Worm (Caenorhabditis elegans): ENCODE data around the gene C49H3.12.

The C49H3.12 gene

DNA sequence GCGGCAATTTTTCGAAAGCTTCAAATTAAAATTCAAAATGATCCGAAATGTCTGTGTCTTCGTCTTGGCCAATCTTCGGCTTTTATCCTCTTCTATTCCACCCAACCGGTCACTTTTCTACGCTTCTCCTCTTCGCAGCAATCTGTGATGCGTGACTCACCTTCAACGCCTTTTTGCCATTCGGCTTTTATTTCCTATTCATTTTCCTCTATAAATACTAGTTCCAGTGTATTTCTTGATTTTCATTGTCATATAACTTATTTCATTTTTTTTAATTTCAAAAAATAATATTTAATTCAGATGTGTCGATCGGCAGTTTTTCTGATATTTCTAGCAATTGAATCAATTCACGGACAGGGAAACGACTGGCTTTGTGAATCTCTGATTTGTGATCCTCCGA lies 7.0 kb downstream of the C49H3.12 start, which contains the start of gene C49H3.16:
Gene C49H3.16, plus strand, starts transcription at position 301 of the 400 bp plus-strand sequence.
- TF ChIP-seq nhr-129 (tag; optimal IDR thresholded peaks at IDR 0.05) (no peak), mbf-1 (tag; optimal IDR thresholded peaks at IDR 0.05) (no peak), ztf-4 (tag; optimal IDR thresholded peaks at IDR 0.05) (no peak), nhr-11 (tag; optimal IDR thresholded peaks at IDR 0.05) (no peak), unc-39 (tag; optimal IDR thresholded peaks at IDR 0.05) (no peak), snpc-4 (tag; optimal IDR thresholded peaks at IDR 0.05) (no peak), ama-1 (optimal IDR thresholded peaks at IDR 0.05) (no peak), sem-4 (tag; optimal IDR thresholded peaks at IDR 0.05) (no peak), lin-39 (tag; optimal IDR thresholded peaks at IDR 0.05) (no peak), mab-5 (tag; optimal IDR thresholded peaks at IDR 0.05) (no peak), fos-1 (tag; optimal IDR thresholded peaks at IDR 0.05) (no peak), nhr-237 (tag; optimal IDR thresholded peaks at IDR 0.05) (no peak), elt-3 (tag; optimal IDR thresholded peaks at IDR 0.05) (no peak)

DNA sequence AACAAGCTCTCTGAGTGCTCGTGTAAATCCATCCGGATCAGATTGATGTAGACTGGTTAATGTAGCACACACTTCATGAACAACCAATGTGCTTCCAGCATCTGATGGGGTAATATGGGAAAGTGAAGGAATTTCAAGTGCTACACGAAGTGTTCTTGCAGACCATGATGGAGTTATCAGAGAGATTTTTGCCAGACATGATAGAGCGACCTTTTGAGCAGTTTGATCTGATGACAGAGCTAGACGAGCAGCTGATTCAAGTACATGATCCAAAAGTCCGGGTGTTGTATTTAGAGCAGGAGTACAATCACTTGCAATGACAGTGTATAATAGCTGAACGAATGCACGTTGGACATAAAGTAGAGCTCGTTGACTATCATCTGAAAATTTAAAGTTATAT lies 9.2 kb downstream of the C49H3.12 start:
- TF ChIP-seq nhr-129 (tag; optimal IDR thresholded peaks at IDR 0.05), result no peak
- no peak for TF ChIP-seq mdl-1 (tag; optimal IDR thresholded peaks at IDR 0.05)
- TF ChIP-seq lsy-2 (tag; optimal IDR thresholded peaks at IDR 0.05), result no peak
- no peak for TF ChIP-seq skn-1 (tag; optimal IDR thresholded peaks at IDR 0.05)
- TF ChIP-seq ceh-16 (tag; optimal IDR thresholded peaks at IDR 0.05), result no peak
- TF ChIP-seq lin-39 (tag; optimal IDR thresholded peaks at IDR 0.05), result no peak
- TF ChIP-seq elt-3 (tag; optimal IDR thresholded peaks at IDR 0.05), result no peak
- no peak for TF ChIP-seq R02D3.7 (tag; optimal IDR thresholded peaks at IDR 0.05)
- TF ChIP-seq Y55F3AM.14 (GFP tag; optimal IDR thresholded peaks at IDR 0.05), result no peak
- no peak for TF ChIP-seq lin-11 (tag; optimal IDR thresholded peaks at IDR 0.05)
- no peak for TF ChIP-seq dmd-4 (tag; optimal IDR thresholded peaks at IDR 0.05)
- no peak for TF ChIP-seq lin-13 (GFP tag; optimal IDR thresholded peaks at IDR 0.05)
- TF ChIP-seq mab-5 (tag; optimal IDR thresholded peaks at IDR 0.05), result no peak
- TF ChIP-seq aly-2 (tag; optimal IDR thresholded peaks at IDR 0.05), result no peak
- no peak for TF ChIP-seq ama-1 (optimal IDR thresholded peaks at IDR 0.05)

DNA sequence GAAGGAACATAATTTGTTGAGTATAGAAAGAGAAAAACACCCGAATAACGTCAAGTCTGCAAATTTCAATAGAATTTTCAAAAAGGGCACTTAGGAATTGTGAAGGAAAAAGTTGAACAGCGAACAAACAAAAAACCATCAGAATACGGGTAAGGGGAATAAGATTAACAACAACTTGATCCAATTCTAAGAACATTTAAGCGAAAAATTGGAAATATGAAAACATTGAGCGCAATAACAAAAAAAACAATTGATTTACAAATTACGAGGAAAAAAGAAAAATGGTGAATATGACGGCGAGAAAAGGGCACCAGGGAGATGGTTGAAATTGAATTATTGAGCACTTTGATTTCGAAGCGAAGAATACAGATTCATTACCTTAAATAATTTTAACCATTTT lies 10.2 kb downstream of the C49H3.12 start:
- TF ChIP-seq fos-1 (tag; optimal IDR thresholded peaks at IDR 0.05) (no peak), nhr-25 (tag; optimal IDR thresholded peaks at IDR 0.05) (no peak), lsy-2 (tag; optimal IDR thresholded peaks at IDR 0.05) (no peak), gmeb-1 (tag; optimal IDR thresholded peaks at IDR 0.05) (no peak), ceh-82 (tag; optimal IDR thresholded peaks at IDR 0.05) (no peak), elt-1 (tag; optimal IDR thresholded peaks at IDR 0.05) (no peak), nhr-237 (tag; optimal IDR thresholded peaks at IDR 0.05) (no peak), sma-3 (GFP tag; optimal IDR thresholded peaks at IDR 0.05) (no peak), unc-39 (tag; optimal IDR thresholded peaks at IDR 0.05) (no peak), R02D3.7 (tag; optimal IDR thresholded peaks at IDR 0.05) (no peak), nhr-6 (tag; optimal IDR thresholded peaks at IDR 0.05) (no peak), nhr-21 (tag; optimal IDR thresholded peaks at IDR 0.05) (no peak), F13H6.1 (tag; optimal IDR thresholded peaks at IDR 0.05) (no peak), lin-39 (tag; optimal IDR thresholded peaks at IDR 0.05) (no peak), ceh-16 (tag; optimal IDR thresholded peaks at IDR 0.05) (no peak), nhr-10 (tag; optimal IDR thresholded peaks at IDR 0.05) (no peak)

DNA sequence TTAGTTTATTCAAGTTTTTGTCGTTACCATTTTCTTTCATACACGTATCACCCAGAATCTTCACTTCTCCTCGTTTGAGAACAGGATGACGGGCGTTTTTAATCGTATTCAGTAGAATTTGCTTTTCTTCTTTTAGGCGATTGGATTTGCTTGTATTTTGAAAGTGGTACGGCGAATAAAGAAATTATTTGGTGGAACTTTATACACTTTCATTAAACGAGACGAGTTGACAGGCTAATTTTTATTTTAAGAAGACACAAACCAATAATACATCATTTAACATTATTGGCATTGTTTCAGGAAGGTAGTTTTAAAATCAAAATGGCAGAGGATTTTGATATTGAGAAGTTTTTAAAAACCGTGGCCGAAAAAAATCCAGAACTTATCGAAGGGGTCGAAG lies 12.1 kb downstream of the C49H3.12 start, which contains the start of gene C49H3.4:
Gene C49H3.4, plus strand, starts transcription at position 301 of the 400 bp plus-strand sequence.
- TF ChIP-seq lsy-2 (tag; optimal IDR thresholded peaks at IDR 0.05) (no peak), zag-1 (tag; optimal IDR thresholded peaks at IDR 0.05) (no peak), mdl-1 (tag; optimal IDR thresholded peaks at IDR 0.05) (no peak), egl-27 (tag; optimal IDR thresholded peaks at IDR 0.05) (no peak), ztf-11 (tag; optimal IDR thresholded peaks at IDR 0.05) (no peak), nhr-77 (tag; optimal IDR thresholded peaks at IDR 0.05) (no peak), sma-3 (GFP tag; optimal IDR thresholded peaks at IDR 0.05) (no peak), gmeb-1 (tag; optimal IDR thresholded peaks at IDR 0.05) (no peak), nhr-10 (tag; optimal IDR thresholded peaks at IDR 0.05) (no peak), Y55F3AM.14 (GFP tag; optimal IDR thresholded peaks at IDR 0.05) (no peak), unc-55 (GFP tag; optimal IDR thresholded peaks at IDR 0.05) (no peak), blmp-1 (tag; optimal IDR thresholded peaks at IDR 0.05; ENCODE audit: insufficient read depth) (no peak), alr-1 (tag; optimal IDR thresholded peaks at IDR 0.05) (no peak)

All from whole organism, L2 larva.